Fruit fly (Drosophila melanogaster): ENCODE data around the gene CG5895.

The CG5895 gene

dm6 chr3L:16047105-16047504 is 11.8 kb downstream of the CG5895 start:
- no peak for TF ChIP-seq noc (tag; optimal IDR thresholded peaks at IDR 0.05)

- TF ChIP-seq noc (tag; optimal IDR thresholded peaks at IDR 0.05) = peak; percentile 63
These were observed 12.8 kb downstream of the CG5895 start for dm6 chr3L:16048086-16048485.

DNA sequence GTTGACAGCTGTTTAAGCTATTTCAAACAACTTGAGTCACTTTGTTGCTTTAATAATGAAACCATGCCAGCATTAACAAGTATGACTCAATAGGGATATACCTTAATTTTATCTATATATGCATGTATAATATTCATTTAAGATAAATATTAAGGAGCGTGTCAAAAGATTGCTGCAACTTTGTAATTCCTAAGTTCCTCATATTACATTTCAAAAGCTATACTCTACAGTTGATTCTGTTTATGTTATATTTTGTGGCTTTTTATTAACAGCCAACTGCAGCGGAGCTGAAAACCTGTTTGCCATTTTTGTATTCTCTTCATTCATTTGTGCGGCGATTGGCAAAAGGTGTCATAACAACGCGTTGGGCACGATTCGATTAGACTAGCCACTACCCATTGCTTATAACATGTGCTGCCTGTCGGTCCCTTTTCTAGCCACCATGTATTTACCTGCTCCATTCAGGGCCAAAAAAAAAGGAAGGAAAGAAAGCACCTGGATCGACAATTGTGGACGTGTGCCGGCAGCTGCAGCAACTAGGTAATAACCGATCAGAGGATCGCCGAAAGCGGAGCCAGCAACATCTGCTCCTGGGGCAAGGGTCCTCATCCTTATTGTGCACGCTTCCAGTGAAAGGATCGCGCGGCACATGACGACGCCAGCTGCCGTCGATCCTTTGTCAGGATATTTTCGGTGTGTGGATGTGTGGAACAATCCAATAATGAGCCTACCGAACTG is 13.6 kb downstream of the CG5895 start:
- TF ChIP-seq noc (tag; optimal IDR thresholded peaks at IDR 0.05) = no peak

DNA sequence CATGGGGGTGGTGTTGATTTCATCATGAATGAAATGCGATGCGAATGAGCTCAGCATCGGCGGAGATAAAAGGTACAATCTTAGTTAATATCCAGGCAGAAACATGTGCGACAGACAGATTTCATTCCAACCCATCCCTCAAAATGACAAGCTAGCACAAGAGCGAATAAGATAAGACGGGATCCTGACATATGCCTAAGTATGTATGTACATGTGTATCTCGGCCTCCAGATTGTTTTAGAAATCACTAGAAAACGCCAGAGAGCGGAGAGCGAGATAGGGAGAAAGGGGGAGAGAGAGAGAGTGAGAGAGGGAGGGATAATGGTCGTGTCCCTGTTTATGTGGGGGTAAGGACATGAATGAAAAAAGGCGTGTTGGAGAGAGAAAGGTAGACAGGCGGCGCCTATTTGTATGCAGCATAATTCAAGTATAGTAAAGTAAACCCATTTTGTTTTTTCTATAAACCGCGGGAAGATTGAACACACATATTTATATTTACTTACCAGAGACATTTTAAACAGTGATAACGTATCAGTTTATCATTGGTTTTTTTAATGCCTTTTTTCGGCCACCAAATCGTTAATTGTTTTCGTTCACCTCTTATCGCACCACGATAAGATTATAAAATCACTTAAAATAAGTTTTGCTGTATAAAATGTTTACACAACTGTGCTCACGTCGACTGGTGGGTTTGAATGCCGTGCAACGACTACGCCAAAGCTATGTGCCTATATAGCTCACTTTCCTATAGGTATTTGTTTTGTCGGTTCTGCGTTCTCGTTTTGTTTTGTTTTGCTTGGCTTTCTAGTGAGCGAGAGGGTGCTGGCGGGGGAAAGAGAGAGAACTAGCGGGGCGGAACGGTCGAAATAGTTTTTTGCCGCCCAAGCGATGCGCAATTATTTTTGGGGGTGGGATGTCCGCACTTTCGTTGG is 14.9 kb downstream of the CG5895 start:
- peak; percentile 63 for TF ChIP-seq noc (tag; optimal IDR thresholded peaks at IDR 0.05)

dm6 chr3L:16050887-16051258 is 15.6 kb downstream of the CG5895 start, which contains the start of gene Diap1:
Diap1 (minus strand) TSS chr3L:16051034.
- TF ChIP-seq noc (tag; optimal IDR thresholded peaks at IDR 0.05) = no peak

DNA sequence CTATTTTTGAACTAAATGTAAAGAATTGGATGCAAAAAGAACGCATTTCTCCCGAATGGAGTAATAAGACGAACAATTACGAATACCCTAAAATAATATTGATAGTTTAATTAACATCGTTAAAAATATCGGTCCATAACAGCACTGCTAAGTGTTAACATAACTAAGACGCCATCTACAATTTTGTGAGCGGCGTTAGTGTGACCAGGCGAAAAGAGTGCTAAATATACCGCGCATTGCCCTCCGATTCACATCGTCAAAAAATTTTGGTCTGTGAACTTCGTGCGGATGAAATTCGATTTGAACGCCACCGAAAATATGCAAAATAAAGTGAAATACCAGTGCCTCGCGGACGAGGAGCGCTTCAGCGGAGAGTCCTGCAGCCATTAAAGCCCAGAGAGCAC is 16.4 kb downstream of the CG5895 start, which contains the start of gene Mbs:
Mbs (plus strand) TSS at position 241 of the 404 bp plus-strand sequence.
- peak; percentile 37 for TF ChIP-seq noc (tag; optimal IDR thresholded peaks at IDR 0.05)

DNA sequence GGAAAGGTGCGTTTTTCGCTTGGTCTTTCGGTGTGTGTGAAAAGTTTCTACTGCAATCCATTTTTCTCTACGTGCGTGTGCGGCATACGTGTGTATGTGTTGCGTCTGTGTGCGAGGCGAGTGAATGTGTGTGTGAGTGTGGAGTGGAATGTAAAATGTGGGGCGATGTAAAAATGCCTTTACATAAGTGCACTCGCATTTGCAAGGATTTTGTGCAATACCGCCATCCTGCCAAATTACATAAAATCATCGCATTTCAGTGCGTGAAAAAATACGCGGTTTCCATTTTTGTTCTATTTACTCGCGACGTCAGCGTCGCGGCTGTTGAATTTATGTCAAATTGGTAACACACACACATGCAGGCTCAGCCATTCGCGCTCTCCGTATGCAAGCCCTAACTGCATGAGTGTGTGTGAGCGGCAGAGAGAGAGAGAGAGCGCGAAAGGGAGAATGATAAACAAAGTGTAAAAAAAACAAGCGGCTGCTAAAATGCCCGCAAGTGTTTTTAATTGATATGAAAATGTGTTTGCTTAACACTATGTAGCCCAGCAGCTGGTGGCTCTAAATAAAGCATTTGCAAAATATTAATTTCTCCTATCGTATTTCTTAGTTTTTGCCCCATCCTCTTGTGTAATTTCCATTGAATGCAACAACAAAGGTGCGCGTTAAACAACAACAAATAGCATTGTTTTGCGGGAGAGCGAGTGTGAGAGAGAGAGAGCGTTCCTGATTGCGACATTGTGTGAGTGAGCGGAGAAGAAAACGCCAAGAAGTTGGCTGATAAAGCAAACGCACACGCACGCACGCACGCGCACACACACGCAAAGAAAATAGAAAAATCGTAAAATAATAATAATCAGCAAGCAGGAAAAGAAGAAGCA is 17.1 kb downstream of the CG5895 start:
- no peak for TF ChIP-seq noc (tag; optimal IDR thresholded peaks at IDR 0.05)

DNA sequence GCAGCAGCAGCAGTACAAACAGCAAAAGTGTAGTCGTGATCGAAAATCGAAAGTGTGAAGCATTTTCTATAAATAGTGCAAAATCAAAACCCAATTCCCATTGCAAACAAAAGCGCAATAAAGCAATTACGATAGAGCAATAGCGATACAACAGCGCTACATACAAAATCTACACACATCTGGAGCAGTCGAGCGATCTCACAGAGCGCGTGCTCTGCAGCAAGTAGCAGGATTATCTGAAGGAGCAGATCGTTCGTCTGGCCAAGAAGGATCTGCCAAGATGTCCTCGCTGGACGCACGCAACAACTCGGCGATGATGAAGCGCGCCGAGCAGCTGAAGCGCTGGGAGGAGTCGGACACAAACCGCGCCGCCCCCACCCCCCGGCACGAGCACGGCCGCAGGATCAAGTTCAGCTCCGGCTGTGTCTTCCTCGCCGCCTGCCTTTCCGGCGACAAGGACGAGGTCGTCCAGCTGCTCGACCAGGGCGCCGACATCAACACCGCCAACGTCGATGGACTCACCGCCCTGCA is 17.8 kb downstream of the CG5895 start:
- TF ChIP-seq noc (tag; optimal IDR thresholded peaks at IDR 0.05) = no peak

DNA sequence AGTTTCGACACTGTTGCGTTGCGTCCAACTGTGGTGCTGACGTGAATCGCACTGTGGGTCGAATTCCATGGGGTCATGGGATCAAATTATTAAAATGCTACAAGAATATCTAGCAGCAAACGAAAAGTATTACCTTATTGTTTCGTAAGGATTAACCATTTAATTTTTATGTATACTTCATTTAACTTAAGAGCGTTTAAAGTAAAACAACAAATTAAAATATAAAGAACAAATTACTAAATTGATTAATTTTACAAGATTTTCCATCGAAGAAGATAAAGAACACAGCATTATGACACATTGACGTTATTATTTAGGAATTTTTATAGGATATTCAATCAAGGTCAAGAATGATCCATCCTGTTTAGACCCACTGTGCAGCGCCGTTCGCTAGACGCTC is 18.8 kb downstream of the CG5895 start:
- TF ChIP-seq noc (tag; optimal IDR thresholded peaks at IDR 0.05) = peak; percentile 32

DNA sequence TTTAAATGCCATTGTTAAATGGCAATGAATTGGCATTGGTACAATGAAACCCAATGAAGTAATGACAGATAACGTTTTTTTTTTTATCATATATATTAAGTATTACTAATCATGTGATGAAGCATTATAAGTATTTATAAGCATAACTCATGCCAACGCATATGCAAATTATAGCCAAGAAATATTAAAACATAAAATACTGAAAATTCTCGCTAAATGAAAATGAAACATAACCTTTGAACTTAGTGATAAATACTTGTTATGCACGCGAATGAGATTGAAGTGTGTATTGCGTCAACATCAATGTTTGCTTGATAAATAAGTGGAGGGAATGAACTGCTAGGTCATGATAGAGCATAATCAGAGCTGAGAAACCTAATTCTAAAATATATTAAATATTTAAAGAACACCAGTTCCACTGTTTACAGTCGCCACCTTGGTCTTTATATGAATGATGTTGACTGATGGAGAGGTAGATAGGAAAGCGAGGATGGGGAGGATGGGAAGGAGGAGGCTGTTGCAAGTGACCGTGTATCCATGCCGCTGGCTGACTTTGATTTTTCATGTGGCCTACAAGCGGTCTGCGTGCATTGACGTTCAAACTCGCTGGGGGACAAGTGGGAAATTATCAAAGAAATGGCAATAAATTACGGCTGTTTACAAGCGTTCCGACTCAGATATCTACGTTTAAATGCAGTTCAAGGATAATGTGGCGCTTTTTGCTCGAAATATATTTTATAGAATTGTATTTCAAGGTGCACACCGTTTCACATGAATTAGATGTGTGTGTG is 21.0 kb downstream of the CG5895 start:
- no peak for TF ChIP-seq noc (tag; optimal IDR thresholded peaks at IDR 0.05)

DNA sequence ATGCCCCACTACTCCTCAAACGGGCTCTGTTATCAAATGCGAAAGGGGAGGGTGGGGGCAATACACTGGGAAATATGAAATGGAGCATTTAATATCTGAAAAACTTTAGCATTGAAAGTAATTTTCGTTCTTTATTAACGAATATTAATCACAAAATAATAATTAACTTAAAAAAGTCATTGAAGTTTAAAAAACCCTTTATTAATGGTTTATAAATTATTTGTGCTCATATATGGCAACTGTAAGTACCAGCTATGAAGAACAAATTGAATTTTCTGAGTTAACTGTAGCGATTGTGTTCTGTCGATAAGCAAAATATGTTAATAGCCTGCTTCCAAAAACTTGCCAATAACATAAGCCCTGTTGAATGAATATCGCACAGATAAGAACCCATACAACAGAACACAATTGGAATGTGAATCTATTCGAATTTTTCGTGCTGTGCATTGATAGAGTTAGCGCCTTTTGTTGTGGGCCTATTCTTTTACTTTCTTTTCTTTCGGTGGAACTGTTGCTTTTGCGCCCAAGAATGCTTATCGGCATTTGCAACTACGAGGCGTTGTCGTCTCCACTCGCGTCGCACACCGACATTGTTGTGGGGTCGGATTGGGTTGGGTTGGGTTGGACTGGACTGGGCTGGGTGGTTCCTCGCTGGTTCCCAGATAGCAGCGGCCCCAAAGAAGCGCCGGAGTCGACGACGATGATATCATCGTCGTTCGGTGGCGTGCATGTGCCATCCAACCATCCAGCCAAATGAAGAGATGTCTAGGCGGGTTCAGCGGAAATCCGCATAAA is 25.7 kb downstream of the CG5895 start:
- peak; percentile 89 for TF ChIP-seq noc (tag; optimal IDR thresholded peaks at IDR 0.05)

DNA sequence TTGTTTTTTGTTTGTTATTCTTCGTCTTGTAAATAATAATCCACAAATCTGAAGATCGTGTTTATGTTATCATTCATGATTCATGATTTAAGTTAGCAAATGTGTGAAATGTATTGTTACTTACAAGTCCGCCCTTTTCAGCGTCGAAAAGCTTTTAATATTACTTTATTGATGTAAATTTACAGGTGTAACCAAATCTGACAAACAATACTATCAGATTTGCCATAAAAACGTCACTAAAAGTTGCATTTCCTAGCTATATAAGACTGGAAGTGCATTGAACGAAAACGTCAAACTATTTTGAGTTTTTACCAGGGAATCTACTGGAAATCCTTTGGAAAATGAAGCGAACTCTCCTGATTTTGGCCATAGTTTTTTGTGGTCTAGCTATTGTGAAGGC is 47.0 kb downstream of the CG5895 start, which contains the start of gene CG33258:
CG33258 (plus strand) TSS at position 301 of the 400 bp plus-strand sequence.
- no peak for TF ChIP-seq noc (tag; optimal IDR thresholded peaks at IDR 0.05)

DNA sequence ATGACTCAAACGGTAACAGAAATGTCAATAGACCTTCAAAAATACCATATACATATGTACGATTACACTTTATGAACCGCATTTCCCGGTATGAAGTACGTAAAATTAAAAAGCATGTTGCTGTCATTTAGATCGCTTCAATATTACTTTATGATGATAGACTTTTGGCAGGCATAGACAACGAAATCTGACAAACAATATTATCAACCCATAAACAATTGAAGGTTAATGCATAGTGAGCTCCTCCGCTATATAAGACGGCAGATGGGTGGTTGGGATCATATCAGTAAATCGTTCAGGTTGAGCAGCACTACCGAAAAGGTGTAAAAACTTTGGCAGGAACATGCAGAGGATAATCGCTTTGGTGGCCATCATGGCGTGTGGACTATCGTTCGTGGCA is 48.4 kb downstream of the CG5895 start, which contains the start of gene CG13075:
CG13075 (plus strand) TSS at position 301 of the 400 bp plus-strand sequence.
- TF ChIP-seq noc (tag; optimal IDR thresholded peaks at IDR 0.05) = no peak
